Fruit fly (Drosophila melanogaster) whole organism: ENCODE data around the gene Csk.

Experiments
- CG8478 ChIP-seq: fragments of >200 bp; optimal IDR thresholded peaks from 2 replicates; lab custom pipeline; 2018; ENCODE audit warnings: inconsistent platforms
- Dll ChIP-seq: fragments of >200 bp; optimal IDR thresholded peaks from 2 replicates; lab custom pipeline; 2017
- EcR ChIP-seq, 2 experiments: fragments of >200 bp; optimal IDR thresholded peaks; 2 replicates each; lab custom pipeline; 2017; ENCODE audit warnings: missing biosample characterization in 2 of 2, missing genetic modification characterization in 2 of 2, missing genetic modification reagents in 2 of 2
- psq ChIP-seq: fragments of >200 bp; optimal IDR thresholded peaks from 2 replicates; lab custom pipeline; 2017
- usp ChIP-seq: fragments of >200 bp; optimal IDR thresholded peaks from 2 replicates; lab custom pipeline; 2017; ENCODE audit warnings: missing biosample characterization, missing genetic modification characterization, mixed read lengths

DNA sequence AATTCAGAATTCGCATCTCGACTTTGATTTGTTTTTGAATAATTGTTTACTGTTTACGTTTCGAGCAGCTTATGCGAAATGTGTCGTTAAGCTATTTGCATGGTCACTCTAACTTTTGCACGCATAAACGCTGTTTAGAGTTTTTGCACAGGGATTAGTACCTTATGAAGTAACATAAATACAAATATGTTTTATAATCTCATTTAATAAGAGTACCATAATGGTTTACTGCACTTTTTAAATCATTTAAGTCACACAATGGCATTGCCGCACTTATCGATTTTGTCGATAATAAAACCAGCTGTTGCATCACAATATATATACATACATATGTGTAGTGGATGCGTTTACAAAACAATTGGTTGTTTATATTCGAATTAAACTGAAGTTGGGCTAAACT is 23.9 kb downstream of the Csk start, which contains the start of the genes CG6813 and CG18764:
- no peak for TF ChIP-seq EcR (GFP tag; optimal IDR thresholded peaks at IDR 0.05; lab: Kevin White, UChicago)
- no peak for TF ChIP-seq CG8478 (lab: Kevin White, UChicago)
- TF ChIP-seq Dll (lab: Kevin White, UChicago): no peak
- no peak for TF ChIP-seq psq (lab: Kevin White, UChicago)
- no peak for TF ChIP-seq usp (GFP tag; lab: Kevin White, UChicago)
